Worm (Caenorhabditis elegans) whole organism, young adult: ENCODE measurements around the gene Y56A3A.41.

Experiments used
- B0019.2 ChIP-seq: fragments of 200-800 bp; sonication (Bioruptor generic); conservative IDR thresholded peaks from 2 replicates; pipeline ENCODE4 v1.3.6; 2022; ENCODE audit warnings: missing genetic modification reagents, missing genetic modification characterization, missing compliant biosample characterization
- C06A6.2 ChIP-seq: fragments of 200-800 bp; sonication (Bioruptor generic); conservative IDR thresholded peaks from 2 replicates; pipeline ENCODE4 v1.3.6; 2022; ENCODE audit warnings: missing genetic modification characterization, missing compliant biosample characterization
- C17E4.6 ChIP-seq: fragments of 200-800 bp; sonication (Bioruptor generic); IDR thresholded peaks from 2 replicates; pipeline ENCODE4 v1.3.6; 2022; ENCODE audit warnings: missing genetic modification reagents, missing genetic modification characterization, missing compliant biosample characterization
- F22D6.2 ChIP-seq: sonication (generic microtip); optimal IDR thresholded peaks from 2 replicates; lab custom pipeline; 2016; ENCODE audit warnings: mild to moderate bottlenecking, missing genetic modification characterization, missing compliant biosample characterization
- F23B12.7 ChIP-seq: sonication (generic microtip); optimal IDR thresholded peaks from 2 replicates; lab custom pipeline; 2017; ENCODE audit warnings: missing genetic modification characterization, mild to moderate bottlenecking, missing compliant biosample characterization, antibody characterized with exemption, moderate library complexity; ENCODE audit not compliant: insufficient read depth
- F33H1.4 ChIP-seq: fragments of 200-800 bp; sonication (Bioruptor generic); IDR thresholded peaks from 2 replicates; pipeline ENCODE4 v1.3.6; 2022; ENCODE audit warnings: missing genetic modification reagents, missing genetic modification characterization, missing compliant biosample characterization
- F55B11.4 ChIP-seq: sonication (generic microtip); optimal IDR thresholded peaks from 2 replicates; lab custom pipeline; 2016; ENCODE audit warnings: missing compliant biosample characterization, missing genetic modification characterization, borderline replicate concordance; ENCODE audit not compliant: insufficient read depth
- F57C9.4 ChIP-seq: sonication (generic microtip); optimal IDR thresholded peaks from 2 replicates; lab custom pipeline; 2017; ENCODE audit warnings: mild to moderate bottlenecking, missing genetic modification characterization, missing compliant biosample characterization
- K11D2.4 ChIP-seq: fragments of 200-800 bp; sonication (Bioruptor generic); IDR thresholded peaks from 2 replicates; pipeline ENCODE4 v1.3.6; 2022; ENCODE audit warnings: missing genetic modification reagents, missing genetic modification characterization, missing compliant biosample characterization
- T26A5.8 ChIP-seq: sonication (generic microtip); optimal IDR thresholded peaks from 2 replicates; lab custom pipeline; 2016; ENCODE audit warnings: missing genetic modification characterization, missing compliant biosample characterization
- Y79H2A.3 ChIP-seq: fragments of 200-800 bp; sonication (Bioruptor generic); conservative IDR thresholded peaks from 2 replicates; pipeline ENCODE4 v1.3.6; 2022; ENCODE audit warnings: missing genetic modification reagents, missing genetic modification characterization, missing compliant biosample characterization
- Y95B8A.8 ChIP-seq: fragments of 200-800 bp; sonication (Bioruptor generic); IDR thresholded peaks from 2 replicates; pipeline ENCODE4 v1.3.6; 2022; ENCODE audit warnings: missing genetic modification reagents, missing genetic modification characterization, missing compliant biosample characterization
- ZK185.1 ChIP-seq: sonication (generic microtip); optimal IDR thresholded peaks from 2 replicates; lab custom pipeline; 2016; ENCODE audit warnings: mild to moderate bottlenecking, missing genetic modification characterization, missing compliant biosample characterization; ENCODE audit not compliant: poor library complexity, severe bottlenecking
- aptf-3 ChIP-seq: fragments of 200-800 bp; sonication (Bioruptor generic); IDR thresholded peaks from 2 replicates; pipeline ENCODE4 v1.3.6; 2022; ENCODE audit warnings: missing genetic modification characterization, missing compliant biosample characterization
- attf-5 ChIP-seq: fragments of 200-800 bp; sonication (Bioruptor generic); optimal IDR thresholded peaks from 2 replicates; lab custom pipeline; 2018; ENCODE audit warnings: mild to moderate bottlenecking, missing genetic modification characterization, missing compliant biosample characterization
- attf-6 ChIP-seq: fragments of 200-800 bp; sonication (Bioruptor generic); IDR thresholded peaks from 2 replicates; pipeline ENCODE4 v1.3.6; 2022; ENCODE audit warnings: missing genetic modification reagents, missing genetic modification characterization, missing compliant biosample characterization
- bed-1 ChIP-seq: fragments of 200-800 bp; sonication (Bioruptor generic); IDR thresholded peaks from 2 replicates; pipeline ENCODE4 v1.3.6; 2022; ENCODE audit warnings: missing genetic modification reagents, missing genetic modification characterization, missing compliant biosample characterization
- ceh-79 ChIP-seq: sonication (generic microtip); optimal IDR thresholded peaks from 2 replicates; lab custom pipeline; 2017; ENCODE audit warnings: mild to moderate bottlenecking, missing genetic modification characterization, missing compliant biosample characterization
- chd-7 ChIP-seq: sonication (generic microtip); optimal IDR thresholded peaks from 2 replicates; lab custom pipeline; 2016; ENCODE audit warnings: mild to moderate bottlenecking, missing genetic modification characterization, moderate library complexity, missing compliant biosample characterization
- efl-1 ChIP-seq: fragments of 150-350 bp; optimal IDR thresholded peaks from 2 replicates; lab custom pipeline; 2014; ENCODE audit warnings: missing biosample characterization, missing genetic modification reagents, missing genetic modification characterization
- egl-44 ChIP-seq: fragments of 200-800 bp; sonication (Bioruptor generic); IDR thresholded peaks from 2 replicates; pipeline ENCODE4 v1.3.6; 2022; ENCODE audit warnings: missing genetic modification reagents, missing genetic modification characterization, missing compliant biosample characterization
- ekl-4 ChIP-seq: fragments of 200-800 bp; sonication (Bioruptor generic); IDR thresholded peaks from 2 replicates; pipeline ENCODE4 v1.3.6; 2022; ENCODE audit warnings: missing genetic modification reagents, missing genetic modification characterization, missing compliant biosample characterization
- fkh-3 ChIP-seq: sonication (generic microtip); optimal IDR thresholded peaks from 2 replicates; lab custom pipeline; 2016; ENCODE audit warnings: mild to moderate bottlenecking, missing genetic modification characterization, missing compliant biosample characterization
- him-1 ChIP-seq: sonication (generic microtip); optimal IDR thresholded peaks from 2 replicates; lab custom pipeline; 2016; ENCODE audit warnings: missing genotype, missing genetic modification reagents, missing genetic modification characterization, missing compliant biosample characterization
- hsf-1 ChIP-seq: fragments of 200-800 bp; sonication (Bioruptor generic); IDR thresholded peaks from 2 replicates; pipeline ENCODE4 v1.3.6; 2022; ENCODE audit warnings: missing genetic modification reagents, missing genetic modification characterization, missing compliant biosample characterization
- lag-1 ChIP-seq: fragments of 200-800 bp; sonication (Bioruptor generic); IDR thresholded peaks from 2 replicates; pipeline ENCODE4 v1.3.6; 2022; ENCODE audit warnings: missing genetic modification reagents, missing genetic modification characterization, missing compliant biosample characterization
- lin-35 ChIP-seq, 3 experiments: fragments of 150-350 bp in 2 of 3; sonication (generic microtip) in 1 of 3; optimal IDR thresholded peaks; 2 replicates each; lab custom pipeline; 2014 to 2018; ENCODE audit warnings: missing biosample characterization in 3 of 3, missing genetic modification characterization in 3 of 3, missing genetic modification reagents in 3 of 3
- lin-40 ChIP-seq: sonication (generic microtip); optimal IDR thresholded peaks from 2 replicates; lab custom pipeline; 2016; ENCODE audit warnings: missing genetic modification characterization, mild to moderate bottlenecking, missing compliant biosample characterization, missing genotype, missing genetic modification reagents
- lin-54 ChIP-seq: fragments of 200-800 bp; sonication (Bioruptor generic); optimal IDR thresholded peaks from 2 replicates; lab custom pipeline; 2018; ENCODE audit warnings: mild to moderate bottlenecking, missing genetic modification characterization, missing compliant biosample characterization
- lir-1 ChIP-seq: fragments of 200-800 bp; sonication (Bioruptor generic); conservative IDR thresholded peaks from 2 replicates; pipeline ENCODE4 v1.3.6; 2022; ENCODE audit warnings: missing genetic modification reagents, missing genetic modification characterization, missing compliant biosample characterization
- madf-8 ChIP-seq: fragments of 200-800 bp; sonication (Bioruptor generic); conservative IDR thresholded peaks from 2 replicates; pipeline ENCODE4 v1.3.6; 2022; ENCODE audit warnings: missing genetic modification reagents, missing genetic modification characterization, missing compliant biosample characterization
- mcd-1 ChIP-seq: fragments of 200-800 bp; sonication (Bioruptor generic); IDR thresholded peaks from 2 replicates; pipeline ENCODE4 v1.3.6; 2022; ENCODE audit warnings: missing genetic modification reagents, missing genetic modification characterization, missing compliant biosample characterization
- mel-28 ChIP-seq: sonication (generic microtip); optimal IDR thresholded peaks from 2 replicates; lab custom pipeline; 2016; ENCODE audit warnings: borderline replicate concordance, mild to moderate bottlenecking, missing genetic modification characterization, missing compliant biosample characterization
- nfya-2 ChIP-seq: fragments of 200-800 bp; sonication (Bioruptor generic); IDR thresholded peaks from 2 replicates; pipeline ENCODE4 v1.3.6; 2022; ENCODE audit warnings: missing genetic modification reagents, missing genetic modification characterization, missing compliant biosample characterization
- nfyb-1 ChIP-seq: fragments of 200-800 bp; sonication (Bioruptor generic); IDR thresholded peaks from 2 replicates; pipeline ENCODE4 v1.3.6; 2022; ENCODE audit warnings: missing genetic modification reagents, missing genetic modification characterization, missing compliant biosample characterization
- nhr-179 ChIP-seq: sonication (generic microtip); optimal IDR thresholded peaks from 2 replicates; lab custom pipeline; 2016; ENCODE audit warnings: mild to moderate bottlenecking, missing genetic modification characterization, missing compliant biosample characterization
- nhr-80 ChIP-seq: sonication (generic microtip); optimal IDR thresholded peaks from 2 replicates; lab custom pipeline; 2016; ENCODE audit warnings: missing genetic modification characterization, missing compliant biosample characterization
- nhr-90 ChIP-seq: sonication (generic microtip); optimal IDR thresholded peaks from 2 replicates; lab custom pipeline; 2016; ENCODE audit warnings: missing genotype, mild to moderate bottlenecking, missing genetic modification characterization, missing compliant biosample characterization
- rec-8 ChIP-seq, 2 experiments: sonication (generic microtip); optimal IDR thresholded peaks; 2 replicates each; lab custom pipeline; 2016; ENCODE audit warnings: mild to moderate bottlenecking in 2 of 2, missing genetic modification characterization in 2 of 2, missing genetic modification reagents in 2 of 2, missing genotype in 2 of 2, missing biosample characterization in 1 of 2, missing compliant biosample characterization in 1 of 2, moderate library complexity in 1 of 2
- repo-1 ChIP-seq: sonication (generic microtip); optimal IDR thresholded peaks from 2 replicates; lab custom pipeline; 2017; ENCODE audit warnings: mild to moderate bottlenecking, missing genetic modification characterization, missing compliant biosample characterization
- sptf-2 ChIP-seq: fragments of 200-800 bp; sonication (Bioruptor generic); optimal IDR thresholded peaks from 2 replicates; lab custom pipeline; 2018; ENCODE audit warnings: mild to moderate bottlenecking, missing genetic modification characterization, missing compliant biosample characterization
- tbx-9 ChIP-seq: sonication (generic microtip); optimal IDR thresholded peaks from 2 replicates; lab custom pipeline; 2016; ENCODE audit warnings: borderline replicate concordance, missing genetic modification characterization, inconsistent platforms, missing compliant biosample characterization
- unc-62 ChIP-seq: fragments of 150-350 bp; optimal IDR thresholded peaks from 2 replicates; lab custom pipeline; 2014; ENCODE audit warnings: missing biosample characterization, missing genetic modification reagents, missing genetic modification characterization
- xnd-1 ChIP-seq: sonication (generic microtip); optimal IDR thresholded peaks from 2 replicates; lab custom pipeline; 2016; ENCODE audit warnings: missing genotype, missing genetic modification reagents, missing genetic modification characterization, missing compliant biosample characterization
- ztf-18 ChIP-seq: sonication (generic microtip); optimal IDR thresholded peaks from 2 replicates; lab custom pipeline; 2016; ENCODE audit warnings: missing genotype, mild to moderate bottlenecking, missing genetic modification characterization, missing compliant biosample characterization
- ztf-3 ChIP-seq: fragments of 200-800 bp; sonication (Bioruptor generic); optimal IDR thresholded peaks from 2 replicates; lab custom pipeline; 2018; ENCODE audit warnings: mild to moderate bottlenecking, missing genetic modification characterization, missing compliant biosample characterization
- ztf-6 ChIP-seq: fragments of 200-800 bp; sonication (Bioruptor generic); IDR thresholded peaks from 2 replicates; pipeline ENCODE4 v1.3.6; 2022; ENCODE audit warnings: missing genetic modification reagents, missing genetic modification characterization, missing compliant biosample characterization

Y56A3A.41 gene

ce11 chrIII:11871617-11872016 is 21.2 kb downstream of the Y56A3A.41 start (continued):
- TF ChIP-seq F23B12.7 (tag; lab: Kevin White, UChicago), result no peak
- no peak for TF ChIP-seq madf-8
- TF ChIP-seq F22D6.2, result no peak
- TF ChIP-seq lin-54 (GFP tag; lab: Kevin White, UChicago), result no peak
- TF ChIP-seq, all 124 proteins: peak for 4

- TF ChIP-seq mel-28 (tag; lab: Kevin White, UChicago) (no peak), F57C9.4 (tag; lab: Kevin White, UChicago) (no peak), C06A6.2 (GFP tag; lab: Robert Waterston, UW) (no peak), nfya-2 (no peak), hsf-1 (GFP tag; lab: Robert Waterston, UW) (no peak), Y95B8A.8 (GFP tag; lab: Robert Waterston, UW) (no peak), B0019.2 (GFP tag; lab: Robert Waterston, UW) (no peak), attf-6 (GFP tag; lab: Robert Waterston, UW) (no peak), ztf-6 (GFP tag; lab: Robert Waterston, UW) (no peak), ceh-79 (tag; lab: Kevin White, UChicago) (no peak), tbx-9 (tag; lab: Kevin White, UChicago) (no peak), rec-8 (tag; optimal IDR thresholded peaks at IDR 0.05; lab: Kevin White, UChicago) (no peak), ztf-3 (GFP tag; lab: Kevin White, UChicago) (no peak), attf-5 (GFP tag; lab: Kevin White, UChicago) (peak; percentile 92), F23B12.7 (tag; lab: Kevin White, UChicago) (peak; percentile 29), chd-7 (tag; lab: Kevin White, UChicago) (peak; percentile 39), C17E4.6 (GFP tag; lab: Robert Waterston, UW) (no peak), T26A5.8 (tag; lab: Kevin White, UChicago) (no peak), nfyb-1 (GFP tag; lab: Robert Waterston, UW) (peak; percentile 74), aptf-3 (GFP tag; lab: Robert Waterston, UW) (no peak), efl-1 (no peak), lag-1 (GFP tag; lab: Robert Waterston, UW) (no peak), K11D2.4 (GFP tag; lab: Robert Waterston, UW) (0 out of 2 replicates have a peak, but pooled peaks have one; percentile 38), ekl-4 (GFP tag; lab: Robert Waterston, UW) (no peak), lin-35 (GFP tag; optimal IDR thresholded peaks at IDR 0.05; lab: Kevin White, UChicago) (peak in 1 of 3 experiments; percentile 55), ztf-18 (tag; lab: Kevin White, UChicago) (no peak), nhr-80 (tag; lab: Kevin White, UChicago) (peak; percentile 88), unc-62 (no peak), repo-1 (tag; lab: Kevin White, UChicago) (no peak), F33H1.4 (GFP tag; lab: Robert Waterston, UW) (no peak), Y79H2A.3 (GFP tag; lab: Robert Waterston, UW) (no peak), lin-54 (GFP tag; lab: Kevin White, UChicago) (peak; percentile 1), egl-44 (GFP tag; lab: Robert Waterston, UW) (no peak), lir-1 (GFP tag; lab: Robert Waterston, UW) (no peak; the same call in 1 of the 2 replicates), nhr-90 (tag; lab: Kevin White, UChicago) (peak; percentile 12), F55B11.4 (tag; lab: Kevin White, UChicago) (no peak), him-1 (tag; lab: Kevin White, UChicago) (no peak), xnd-1 (tag; lab: Kevin White, UChicago) (no peak), ZK185.1 (no peak), sptf-2 (no peak), lin-40 (tag; lab: Kevin White, UChicago) (peak; percentile 78), fkh-3 (tag; lab: Kevin White, UChicago) (no peak), nhr-179 (tag; lab: Kevin White, UChicago) (no peak), mcd-1 (GFP tag; lab: Robert Waterston, UW) (peak; percentile 67), bed-1 (GFP tag; lab: Robert Waterston, UW) (no peak)
These were observed 22.8 kb downstream of the Y56A3A.41 start for ce11 chrIII:11870009-11870408.
